Worm (Caenorhabditis elegans) whole organism, midembryonic: ENCODE data around the gene C45G7.13.

Experiments
- T22C8.4 ChIP-seq: fragments of 200-800 bp; sonication (Bioruptor generic); IDR thresholded peaks from 2 replicates; pipeline ENCODE4 v1.3.6; 2022; ENCODE audit warnings: missing genetic modification characterization, missing compliant biosample characterization
- cog-1 ChIP-seq: sonication (generic microtip); optimal IDR thresholded peaks from 2 replicates; lab custom pipeline; 2016; ENCODE audit warnings: missing genetic modification characterization, missing compliant biosample characterization
- flt-1 ChIP-seq: fragments of 200-800 bp; sonication (Bioruptor generic); IDR thresholded peaks from 2 replicates; pipeline ENCODE4 v1.3.6; 2022; ENCODE audit warnings: missing genetic modification characterization, missing compliant biosample characterization
- klf-2 ChIP-seq: fragments of 200-800 bp; sonication (Bioruptor generic); conservative IDR thresholded peaks from 2 replicates; pipeline ENCODE4 v1.3.6; 2022; ENCODE audit warnings: missing genetic modification reagents, missing genetic modification characterization, missing compliant biosample characterization
- med-1 ChIP-seq: sonication (generic microtip); optimal IDR thresholded peaks from 2 replicates; lab custom pipeline; 2017; ENCODE audit warnings: missing genetic modification characterization, mild to moderate bottlenecking, missing compliant biosample characterization, antibody characterized with exemption, missing genetic modification reagents; ENCODE audit not compliant: insufficient read depth
- ref-1 ChIP-seq: fragments of 200-800 bp; sonication (Bioruptor generic); conservative IDR thresholded peaks from 2 replicates; pipeline ENCODE4 v1.3.6; 2022; ENCODE audit warnings: missing genetic modification reagents, missing genetic modification characterization, missing compliant biosample characterization
- tab-1 ChIP-seq: fragments of 200-800 bp; sonication (Bioruptor generic); IDR thresholded peaks from 2 replicates; pipeline ENCODE4 v1.3.6; 2022; ENCODE audit warnings: missing genetic modification characterization, missing compliant biosample characterization
- ztf-23 ChIP-seq: fragments of 200-800 bp; sonication (Bioruptor generic); IDR thresholded peaks from 2 replicates; pipeline ENCODE4 v1.3.6; 2022; ENCODE audit warnings: missing genetic modification reagents, missing genetic modification characterization, missing compliant biosample characterization
- ztf-29 ChIP-seq: fragments of 200-800 bp; sonication (Bioruptor generic); IDR thresholded peaks from 2 replicates; pipeline ENCODE4 v1.3.6; 2022; ENCODE audit warnings: missing genetic modification reagents, missing genetic modification characterization, missing compliant biosample characterization

Gene C45G7.13

ce11 chrIV:2451233-2451632, at the start of gene C45G7.13:
C45G7.13 (minus strand) TSS chrIV:2451333.
- TF ChIP-seq flt-1: no peak
- no peak for TF ChIP-seq cog-1 (tag; lab: Kevin White, UChicago)
- TF ChIP-seq klf-2 (GFP tag; lab: Robert Waterston, UW): no peak
- TF ChIP-seq ref-1 (GFP tag; lab: Robert Waterston, UW): no peak
- no peak for TF ChIP-seq tab-1
- TF ChIP-seq med-1 (GFP tag; lab: Kevin White, UChicago): no peak
- no peak for TF ChIP-seq T22C8.4 (GFP tag; lab: Robert Waterston, UW)
- TF ChIP-seq ztf-29: no peak
- TF ChIP-seq ztf-23 (GFP tag; lab: Robert Waterston, UW): no peak

ce11 chrIV:2497615-2498183, 46.6 kb upstream of the C45G7.13 start, which contains the start of gene Y69A2AR.16:
Y69A2AR.16 (plus strand) TSS chrIV:2497803.
- TF ChIP-seq ztf-23 (GFP tag; lab: Robert Waterston, UW): no peak
- no peak for TF ChIP-seq tab-1
- TF ChIP-seq ref-1 (GFP tag; lab: Robert Waterston, UW): no peak
- TF ChIP-seq ztf-29: no peak
- TF ChIP-seq flt-1: no peak
- no peak for TF ChIP-seq cog-1 (tag; lab: Kevin White, UChicago)
- no peak for TF ChIP-seq klf-2 (GFP tag; lab: Robert Waterston, UW)
- no peak for TF ChIP-seq med-1 (GFP tag; lab: Kevin White, UChicago)
- TF ChIP-seq T22C8.4 (GFP tag; lab: Robert Waterston, UW): no peak

- TF ChIP-seq ztf-23 (GFP tag; lab: Robert Waterston, UW) (no peak), ztf-29 (no peak), klf-2 (GFP tag; lab: Robert Waterston, UW) (no peak)
These were observed 45.0 kb upstream of the C45G7.13 start for ce11 chrIV:2496084-2496483.

DNA sequence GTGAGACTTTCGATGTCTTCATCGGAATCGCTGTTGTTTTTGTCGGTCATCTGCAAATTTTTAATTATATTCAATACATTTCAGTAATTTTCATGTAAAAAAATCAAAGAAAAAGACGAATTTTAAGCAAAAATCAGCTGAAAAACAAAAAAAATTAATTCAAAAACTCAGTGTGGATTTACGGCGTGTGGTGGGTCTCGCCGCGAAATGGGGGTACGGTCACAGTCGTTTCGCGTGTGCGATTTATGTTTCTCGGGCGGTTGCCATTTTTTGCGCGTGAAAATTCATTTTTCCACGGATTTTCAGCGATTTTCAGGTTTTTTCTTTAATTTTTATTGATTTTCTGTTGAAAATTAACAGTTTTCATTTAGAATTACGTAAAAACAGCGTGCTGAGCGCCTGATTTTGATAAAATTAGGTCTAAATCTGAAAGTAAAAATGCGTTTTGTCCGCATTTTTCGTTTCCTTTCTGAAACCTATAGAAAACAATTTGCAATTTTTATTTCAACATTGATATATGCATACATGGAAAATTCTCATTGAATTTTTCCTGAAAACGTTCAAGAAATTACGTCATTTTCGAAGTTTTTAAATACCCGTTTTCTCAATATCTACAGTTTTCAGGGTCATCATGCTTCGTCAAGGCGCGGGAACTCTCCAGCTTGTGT, 44.1 kb upstream of the C45G7.13 start, which contains the start of the genes ccdc-12 and Y69A2AR.18:
Gene ccdc-12 (minus strand): TSS at position 57 of the 668 bp plus-strand sequence.
Gene Y69A2AR.18 (plus strand): TSS at position 618 of the 668 bp plus-strand sequence.
- TF ChIP-seq tab-1 (no peak), T22C8.4 (GFP tag; lab: Robert Waterston, UW) (no peak), med-1 (GFP tag; lab: Kevin White, UChicago) (no peak), flt-1 (no peak), ztf-23 (GFP tag; lab: Robert Waterston, UW) (no peak), ztf-29 (no peak)

DNA sequence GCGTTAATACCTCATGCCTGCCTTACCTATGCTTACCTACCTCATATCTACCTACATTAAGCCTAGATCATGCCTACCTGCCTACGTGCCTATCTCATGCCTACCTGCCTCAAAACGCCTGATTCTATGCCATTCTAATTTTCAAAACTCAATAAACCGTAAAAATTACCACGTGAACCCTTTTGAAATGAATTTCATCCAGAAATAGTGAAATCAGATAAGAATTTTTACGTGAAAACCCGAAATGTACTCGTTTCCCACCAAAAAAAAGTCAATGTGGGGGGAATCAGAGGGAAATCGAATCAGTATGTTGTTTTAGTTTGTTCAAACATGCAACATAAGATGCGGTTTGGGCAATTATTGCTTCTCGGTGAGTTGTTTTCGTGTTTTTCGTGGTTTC, 37.4 kb upstream of the C45G7.13 start, which contains the start of gene Y69A2AR.19:
Gene Y69A2AR.19 (plus strand): TSS at position 301 of the 400 bp plus-strand sequence.
- no peak for TF ChIP-seq ztf-23 (GFP tag; lab: Robert Waterston, UW)
- TF ChIP-seq klf-2 (GFP tag; lab: Robert Waterston, UW): no peak
- TF ChIP-seq flt-1: no peak
- no peak for TF ChIP-seq cog-1 (tag; lab: Kevin White, UChicago)

ce11 chrIV:2481955-2482354, 30.8 kb upstream of the C45G7.13 start, which contains the start of gene Y69A2AL.2:
Y69A2AL.2 (plus strand) TSS chrIV:2482255.
- TF ChIP-seq klf-2 (GFP tag; lab: Robert Waterston, UW) (no peak), cog-1 (tag; lab: Kevin White, UChicago) (no peak), ztf-29 (no peak), ref-1 (GFP tag; lab: Robert Waterston, UW) (no peak), tab-1 (no peak), flt-1 (no peak), T22C8.4 (GFP tag; lab: Robert Waterston, UW) (no peak), ztf-23 (GFP tag; lab: Robert Waterston, UW) (no peak), med-1 (GFP tag; lab: Kevin White, UChicago) (no peak)

- no peak for TF ChIP-seq cog-1 (tag; lab: Kevin White, UChicago)
- TF ChIP-seq flt-1: no peak
- TF ChIP-seq klf-2 (GFP tag; lab: Robert Waterston, UW): no peak
- no peak for TF ChIP-seq ref-1 (GFP tag; lab: Robert Waterston, UW)
- TF ChIP-seq ztf-29: no peak
- TF ChIP-seq tab-1: no peak
- TF ChIP-seq med-1 (GFP tag; lab: Kevin White, UChicago): no peak
- TF ChIP-seq ztf-23 (GFP tag; lab: Robert Waterston, UW): no peak
- TF ChIP-seq T22C8.4 (GFP tag; lab: Robert Waterston, UW): no peak
These were observed 25.3 kb upstream of the C45G7.13 start, which contains the start of gene grd-16 for ce11 chrIV:2476386-2476785. grd-16 (plus strand) TSS chrIV:2476686.

ce11 chrIV:2470114-2470513, 19.0 kb upstream of the C45G7.13 start, which contains the start of gene ilys-1:
ilys-1 (plus strand) TSS chrIV:2470414.
- no peak for TF ChIP-seq ref-1 (GFP tag; lab: Robert Waterston, UW)
- TF ChIP-seq T22C8.4 (GFP tag; lab: Robert Waterston, UW): no peak
- no peak for TF ChIP-seq med-1 (GFP tag; lab: Kevin White, UChicago)
- no peak for TF ChIP-seq cog-1 (tag; lab: Kevin White, UChicago)

ce11 chrIV:2467378-2467777, 16.2 kb upstream of the C45G7.13 start, which contains the start of gene ilys-2:
ilys-2 (plus strand) TSS chrIV:2467678.
- no peak for TF ChIP-seq cog-1 (tag; lab: Kevin White, UChicago)
- TF ChIP-seq ztf-29: no peak
- TF ChIP-seq ref-1 (GFP tag; lab: Robert Waterston, UW): no peak
- no peak for TF ChIP-seq T22C8.4 (GFP tag; lab: Robert Waterston, UW)

ce11 chrIV:2466249-2466648, 15.1 kb upstream of the C45G7.13 start:
- TF ChIP-seq cog-1 (tag; lab: Kevin White, UChicago) (no peak), ztf-23 (GFP tag; lab: Robert Waterston, UW) (no peak), ref-1 (GFP tag; lab: Robert Waterston, UW) (no peak), med-1 (GFP tag; lab: Kevin White, UChicago) (no peak), ztf-29 (no peak), flt-1 (no peak), klf-2 (GFP tag; lab: Robert Waterston, UW) (no peak), tab-1 (no peak), T22C8.4 (GFP tag; lab: Robert Waterston, UW) (no peak)
